Worm (Caenorhabditis elegans) whole organism, mixed stage, embryonic: ENCODE data around the gene F49C12.2.

Experiments
- blmp-1 ChIP-seq: fragments of 150-350 bp; optimal IDR thresholded peaks from 2 replicates; lab custom pipeline; 2014; ENCODE audit warnings: missing biosample characterization, missing genetic modification characterization
- ceh-83 ChIP-seq: fragments of 200-800 bp; sonication (Bioruptor generic); optimal IDR thresholded peaks from 2 replicates; lab custom pipeline; 2018; ENCODE audit warnings: mild to moderate bottlenecking, missing genetic modification characterization, missing compliant biosample characterization
- ces-1 ChIP-seq: fragments of 150-350 bp; optimal IDR thresholded peaks from 2 replicates; lab custom pipeline; 2014; ENCODE audit warnings: missing biosample characterization, missing genetic modification reagents, missing genetic modification characterization
- elt-1 ChIP-seq: sonication (generic microtip); optimal IDR thresholded peaks from 2 replicates; lab custom pipeline; 2017; ENCODE audit warnings: missing genetic modification characterization, mild to moderate bottlenecking, missing compliant biosample characterization, antibody characterized with exemption, moderate library complexity, borderline replicate concordance; ENCODE audit not compliant: insufficient read depth
- elt-3 ChIP-seq: fragments of 150-350 bp; optimal IDR thresholded peaks from 2 replicates; lab custom pipeline; 2014; ENCODE audit warnings: missing biosample characterization, missing genetic modification characterization
- lin-13 ChIP-seq: fragments of 150-350 bp; optimal IDR thresholded peaks from 2 replicates; lab custom pipeline; 2014; ENCODE audit warnings: missing biosample characterization, missing genetic modification characterization
- lin-32 ChIP-seq: fragments of 200-800 bp; sonication (Bioruptor generic); optimal IDR thresholded peaks from 2 replicates; lab custom pipeline; 2018; ENCODE audit warnings: mild to moderate bottlenecking, missing genetic modification characterization, missing compliant biosample characterization
- lsy-2 ChIP-seq: fragments of 150-350 bp; optimal IDR thresholded peaks from 2 replicates; lab custom pipeline; 2014; ENCODE audit warnings: missing biosample characterization, missing genetic modification characterization
- mep-1 ChIP-seq: fragments of 150-350 bp; optimal IDR thresholded peaks from 2 replicates; lab custom pipeline; 2017; ENCODE audit warnings: missing biosample characterization, missing genetic modification reagents, missing genetic modification characterization, inconsistent platforms
- nhr-237 ChIP-seq: fragments of 150-350 bp; optimal IDR thresholded peaks from 2 replicates; lab custom pipeline; 2014; ENCODE audit warnings: missing biosample characterization, missing genetic modification characterization
- tbx-8 ChIP-seq: fragments of 200-800 bp; sonication (Bioruptor generic); optimal IDR thresholded peaks from 2 replicates; lab custom pipeline; 2018; ENCODE audit warnings: mild to moderate bottlenecking, missing genetic modification characterization, moderate library complexity, missing compliant biosample characterization

- no peak for TF ChIP-seq nhr-237 (tag; lab: Kevin White, UChicago)
- TF ChIP-seq tbx-8: no peak
- no peak for TF ChIP-seq elt-1 (tag; lab: Kevin White, UChicago)
- TF ChIP-seq ces-1 (GFP tag; lab: Kevin White, UChicago): no peak
- no peak for TF ChIP-seq lsy-2 (tag; lab: Kevin White, UChicago)
- no peak for TF ChIP-seq elt-3
- TF ChIP-seq blmp-1: no peak
- TF ChIP-seq lin-13 (tag; lab: Kevin White, UChicago): no peak
- TF ChIP-seq mep-1 (tag; lab: Kevin White, UChicago): no peak
- TF ChIP-seq ceh-83 (GFP tag; lab: Kevin White, UChicago): no peak
- TF ChIP-seq lin-32 (GFP tag; lab: Kevin White, UChicago): no peak
These were observed 40.2 kb upstream of the F49C12.2 start, which contains the start of gene T20D3.6 for ce11 chrIV:9339205-9339604.
